Worm (Caenorhabditis elegans): ENCODE measurements around the gene T14G8.3.

T14G8.3 gene

ce11 chrX:12826782-12827181, 34.3 kb upstream of the T14G8.3 start:
- no peak for TF ChIP-seq peb-1 (tag; optimal IDR thresholded peaks at IDR 0.05)
- TF ChIP-seq lsy-2 (tag; optimal IDR thresholded peaks at IDR 0.05) = no peak
- no peak for TF ChIP-seq dmd-4 (tag; optimal IDR thresholded peaks at IDR 0.05)
- TF ChIP-seq sma-9 (GFP tag; optimal IDR thresholded peaks at IDR 0.05) = no peak
- TF ChIP-seq sma-9 (tag; optimal IDR thresholded peaks at IDR 0.05) = no peak
- TF ChIP-seq ztf-1 (GFP tag; conservative IDR thresholded peaks at IDR 0.05) = no peak
- TF ChIP-seq zag-1 (tag; optimal IDR thresholded peaks at IDR 0.05) = no peak
- no peak for TF ChIP-seq nhr-23 (tag; optimal IDR thresholded peaks at IDR 0.05)
- no peak for TF ChIP-seq Y55F3AM.14 (GFP tag; optimal IDR thresholded peaks at IDR 0.05)

DNA sequence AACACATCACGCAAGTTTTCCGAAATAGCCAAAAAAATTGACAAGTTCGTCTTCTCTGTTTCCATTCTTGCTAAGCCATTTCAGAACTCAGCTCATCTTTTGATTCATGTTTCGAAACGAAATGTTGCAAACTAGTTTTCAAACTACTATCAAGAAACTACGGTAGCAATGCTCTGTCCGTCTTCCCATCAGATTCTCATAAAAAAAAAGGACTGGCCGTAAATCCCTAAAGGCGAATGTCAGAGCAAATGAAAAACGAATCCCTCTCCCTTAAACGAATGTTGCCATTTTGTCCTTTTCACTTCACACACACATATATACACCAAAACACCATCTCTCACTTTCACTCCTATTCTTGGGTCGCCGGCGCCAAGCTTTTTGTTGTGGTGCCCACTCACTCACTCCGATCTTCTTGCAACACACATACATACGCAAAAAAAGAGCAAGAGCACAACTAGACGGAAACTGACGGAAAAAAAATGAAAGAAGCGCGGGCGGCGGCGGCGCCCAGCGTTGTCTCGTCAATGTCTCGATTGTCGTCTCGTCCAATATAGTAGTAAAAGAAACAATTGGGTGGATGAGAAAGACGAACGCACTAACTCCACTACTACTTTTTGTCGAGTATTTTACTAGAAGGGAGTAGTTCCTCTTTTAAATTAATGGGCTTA, 33.2 kb upstream of the T14G8.3 start:
- TF ChIP-seq mbf-1 (tag; optimal IDR thresholded peaks at IDR 0.05) (no peak), mdl-1 (tag; optimal IDR thresholded peaks at IDR 0.05) (no peak), nhr-10 (tag; optimal IDR thresholded peaks at IDR 0.05) (no peak), aly-2 (tag; optimal IDR thresholded peaks at IDR 0.05) (no peak), gmeb-1 (tag; optimal IDR thresholded peaks at IDR 0.05) (no peak)

- TF ChIP-seq nhr-25 (tag; optimal IDR thresholded peaks at IDR 0.05) = no peak
- TF ChIP-seq unc-39 (tag; optimal IDR thresholded peaks at IDR 0.05) = no peak
- no peak for TF ChIP-seq nhr-12 (tag; optimal IDR thresholded peaks at IDR 0.05)
- no peak for TF ChIP-seq snpc-4 (tag; optimal IDR thresholded peaks at IDR 0.05)
- no peak for TF ChIP-seq skn-1 (tag; optimal IDR thresholded peaks at IDR 0.05)
- TF ChIP-seq mdl-1 (tag; optimal IDR thresholded peaks at IDR 0.05) = no peak
- no peak for TF ChIP-seq dmd-4 (tag; optimal IDR thresholded peaks at IDR 0.05)
- TF ChIP-seq lin-11 (tag; optimal IDR thresholded peaks at IDR 0.05) = no peak
- TF ChIP-seq F13H6.1 (tag; optimal IDR thresholded peaks at IDR 0.05) = no peak
- no peak for TF ChIP-seq lin-13 (GFP tag; optimal IDR thresholded peaks at IDR 0.05)
- no peak for TF ChIP-seq ceh-16 (tag; optimal IDR thresholded peaks at IDR 0.05)
- no peak for TF ChIP-seq sem-4 (tag; optimal IDR thresholded peaks at IDR 0.05)
- TF ChIP-seq nhr-10 (tag; optimal IDR thresholded peaks at IDR 0.05) = no peak
- no peak for TF ChIP-seq sma-3 (GFP tag; optimal IDR thresholded peaks at IDR 0.05)
- TF ChIP-seq nhr-129 (tag; optimal IDR thresholded peaks at IDR 0.05) = no peak
- TF ChIP-seq nhr-77 (tag; optimal IDR thresholded peaks at IDR 0.05) = no peak
- TF ChIP-seq nhr-23 (tag; optimal IDR thresholded peaks at IDR 0.05) = no peak
- no peak for TF ChIP-seq nhr-11 (tag; optimal IDR thresholded peaks at IDR 0.05)
- no peak for TF ChIP-seq crh-2 (tag; optimal IDR thresholded peaks at IDR 0.05)
Observed at ce11 chrX:12829055-12829454, 32.0 kb upstream of the T14G8.3 start.

- TF ChIP-seq sma-9 (GFP tag; optimal IDR thresholded peaks at IDR 0.05) (peak; percentile 90), sma-9 (tag; optimal IDR thresholded peaks at IDR 0.05) (no peak), nhr-21 (tag; optimal IDR thresholded peaks at IDR 0.05) (peak; percentile 43), R02D3.7 (tag; optimal IDR thresholded peaks at IDR 0.05) (no peak), sma-3 (GFP tag; optimal IDR thresholded peaks at IDR 0.05) (peak; percentile 97), nhr-23 (tag; optimal IDR thresholded peaks at IDR 0.05) (no peak), egl-27 (tag; optimal IDR thresholded peaks at IDR 0.05) (no peak)
Observed at ce11 chrX:12834848-12835247, 26.2 kb upstream of the T14G8.3 start.

DNA sequence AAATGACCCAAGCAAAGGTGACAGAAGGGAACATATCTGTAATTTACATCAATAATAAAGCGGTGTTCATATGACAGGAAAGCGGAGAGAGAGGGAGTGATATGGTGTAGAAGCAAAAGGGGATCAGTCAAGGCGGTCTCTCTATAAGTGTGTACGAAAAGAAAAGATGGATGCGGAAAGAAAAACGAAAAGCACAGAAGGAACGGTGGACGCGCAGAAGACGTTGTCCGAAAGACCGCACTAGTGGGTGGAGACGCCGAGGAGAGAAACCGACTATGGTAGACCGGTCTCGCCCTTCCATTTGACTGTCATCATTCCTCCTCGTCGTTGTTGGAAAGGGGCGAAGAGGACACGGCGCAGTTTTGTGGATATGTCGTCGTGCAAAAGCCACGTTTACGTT, 18.0 kb upstream of the T14G8.3 start, which contains the start of gene C52G5.2:
Gene C52G5.2 (plus strand): TSS at position 301 of the 400 bp plus-strand sequence.
- TF ChIP-seq R02D3.7 (tag; optimal IDR thresholded peaks at IDR 0.05) (no peak), lin-39 (tag; optimal IDR thresholded peaks at IDR 0.05) (no peak), alr-1 (tag; optimal IDR thresholded peaks at IDR 0.05) (no peak), ZK546.5 (tag; optimal IDR thresholded peaks at IDR 0.05) (no peak), ztf-4 (tag; optimal IDR thresholded peaks at IDR 0.05) (no peak), skn-1 (tag; optimal IDR thresholded peaks at IDR 0.05) (no peak), C34F6.9 (tag; optimal IDR thresholded peaks at IDR 0.05) (no peak), aly-2 (tag; optimal IDR thresholded peaks at IDR 0.05) (no peak), mab-5 (tag; optimal IDR thresholded peaks at IDR 0.05) (no peak), sma-3 (GFP tag; optimal IDR thresholded peaks at IDR 0.05) (no peak), nhr-129 (tag; optimal IDR thresholded peaks at IDR 0.05) (no peak), nhr-21 (tag; optimal IDR thresholded peaks at IDR 0.05) (no peak)

Data from whole organism, L2 larva.